Fruit fly (Drosophila melanogaster) whole organism, embryonic: ENCODE results near the gene flr.

ENCODE experiments used
- BEAF-32 ChIP-seq: fragments of 200-800 bp; sonication (Bioruptor generic); optimal IDR thresholded peaks from 3 replicates; lab custom pipeline; 2017; ENCODE audit warnings: missing biosample characterization, missing genetic modification characterization, mild to moderate bottlenecking, moderate library complexity, missing genetic modification reagents
- Bgb ChIP-seq: fragments of 200-800 bp; sonication (Bioruptor generic); IDR thresholded peaks from 2 replicates; pipeline ENCODE4 v1.3.6; 2022; ENCODE audit warnings: missing biosample characterization, missing genetic modification characterization; ENCODE audit not compliant: partially characterized antibody
- CG12391 ChIP-seq: fragments of 200-800 bp; sonication (Bioruptor generic); optimal IDR thresholded peaks from 3 replicates; lab custom pipeline; 2018; ENCODE audit warnings: missing biosample characterization, mild to moderate bottlenecking, missing genetic modification characterization, moderate library complexity
- CG13287 ChIP-seq: fragments of 200-800 bp; sonication (Bioruptor generic); IDR thresholded peaks from 2 replicates; pipeline ENCODE4 v1.3.6; 2022; ENCODE audit warnings: missing biosample characterization, missing genetic modification characterization; ENCODE audit not compliant: partially characterized antibody
- CG14860 ChIP-seq: fragments of 200-800 bp; sonication (Bioruptor generic); IDR thresholded peaks from 3 replicates; pipeline ENCODE4 v1.3.6; 2022; ENCODE audit warnings: missing biosample characterization, missing genetic modification characterization; ENCODE audit not compliant: partially characterized antibody
- CG15269 ChIP-seq: fragments of 200-800 bp; sonication (Bioruptor generic); optimal IDR thresholded peaks from 2 replicates; lab custom pipeline; 2018; ENCODE audit warnings: missing biosample characterization, mild to moderate bottlenecking, missing genetic modification characterization, moderate library complexity
- CG1603 ChIP-seq: fragments of 200-800 bp; sonication (Bioruptor generic); optimal IDR thresholded peaks from 2 replicates; lab custom pipeline; 2019; ENCODE audit warnings: missing biosample characterization, mild to moderate bottlenecking, missing genetic modification characterization, moderate library complexity
- CG17361 ChIP-seq: fragments of 200-800 bp; sonication (Bioruptor generic); IDR thresholded peaks from 3 replicates; pipeline ENCODE4 v1.3.6; 2022; ENCODE audit warnings: missing biosample characterization, missing genetic modification characterization
- CG30403 ChIP-seq: fragments of 200-800 bp; sonication (Bioruptor generic); optimal IDR thresholded peaks from 3 replicates; lab custom pipeline; 2016; ENCODE audit warnings: missing biosample characterization, missing genetic modification characterization
- CG31441 ChIP-seq: fragments of 200-800 bp; sonication (Bioruptor generic); IDR thresholded peaks from 2 replicates; pipeline ENCODE4 v1.3.6; 2022; ENCODE audit warnings: missing biosample characterization, missing genetic modification characterization
- CG32767 ChIP-seq: fragments of 200-800 bp; sonication (Bioruptor generic); IDR thresholded peaks from 2 replicates; pipeline ENCODE4 v1.3.6; 2022; ENCODE audit warnings: missing biosample characterization, missing genetic modification characterization
- CG3847 ChIP-seq: fragments of 200-800 bp; sonication (Bioruptor generic); IDR thresholded peaks from 2 replicates; pipeline ENCODE4 v1.3.6; 2022; ENCODE audit warnings: missing biosample characterization, missing genetic modification characterization
- CG42726 ChIP-seq: fragments of 200-800 bp; sonication (Bioruptor generic); IDR thresholded peaks from 2 replicates; pipeline ENCODE4 v1.3.6; 2022; ENCODE audit warnings: missing biosample characterization, missing genetic modification characterization; ENCODE audit not compliant: partially characterized antibody
- CG4617 ChIP-seq: fragments of 200-800 bp; sonication (Bioruptor generic); optimal IDR thresholded peaks from 3 replicates; lab custom pipeline; 2016; ENCODE audit warnings: missing biosample characterization, missing genetic modification characterization, borderline replicate concordance
- CG6791 ChIP-seq: fragments of 200-800 bp; sonication (Bioruptor generic); IDR thresholded peaks from 3 replicates; pipeline ENCODE4 v1.3.6; 2022; ENCODE audit warnings: missing biosample characterization, missing genetic modification characterization; ENCODE audit not compliant: partially characterized antibody
- CG7963 ChIP-seq: fragments of 200-800 bp; sonication (Bioruptor generic); IDR thresholded peaks from 3 replicates; pipeline ENCODE4 v1.3.6; 2022; ENCODE audit warnings: missing biosample characterization, missing genetic modification characterization; ENCODE audit not compliant: partially characterized antibody
- CoRest ChIP-seq: fragments of 200-800 bp; sonication (Bioruptor generic); optimal IDR thresholded peaks from 3 replicates; lab custom pipeline; 2018; ENCODE audit warnings: missing biosample characterization, mild to moderate bottlenecking, missing genetic modification characterization, moderate library complexity
- D ChIP-seq, 2 experiments: fragments of 200-800 bp in 1 of 2; fragments of >200 bp in 1 of 2; sonication (Bioruptor generic) in 1 of 2; optimal IDR thresholded peaks; 2 replicates in 1 of 2; 3 replicates in 1 of 2; lab custom pipeline; 2017; ENCODE audit warnings: mild to moderate bottlenecking in 1 of 2, missing biosample characterization in 1 of 2, missing genetic modification characterization in 1 of 2, missing genetic modification reagents in 1 of 2
- Dbx ChIP-seq: fragments of 200-800 bp; sonication (Bioruptor generic); IDR thresholded peaks from 3 replicates; pipeline ENCODE4 v1.3.6; 2022; ENCODE audit warnings: missing biosample characterization, missing genetic modification characterization
- Dll ChIP-seq: fragments of 200-800 bp; sonication (Bioruptor generic); IDR thresholded peaks from 4 replicates; pipeline ENCODE4 v1.3.6; 2022; ENCODE audit warnings: missing biosample characterization, missing genetic modification characterization; ENCODE audit not compliant: partially characterized antibody
- Doc3 ChIP-seq: fragments of 200-800 bp; sonication (Bioruptor generic); IDR thresholded peaks from 3 replicates; pipeline ENCODE4 v1.3.6; 2022; ENCODE audit warnings: missing biosample characterization, missing genetic modification characterization; ENCODE audit not compliant: partially characterized antibody
- Dp ChIP-seq: fragments of 200-800 bp; sonication (Bioruptor generic); optimal IDR thresholded peaks from 2 replicates; lab custom pipeline; 2018; ENCODE audit warnings: missing biosample characterization, mild to moderate bottlenecking, missing genetic modification characterization, moderate library complexity
- Dref ChIP-seq: fragments of 200-800 bp; sonication (Bioruptor generic); IDR thresholded peaks from 2 replicates; pipeline ENCODE4 v1.3.6; 2022; ENCODE audit warnings: missing biosample characterization, missing genetic modification characterization
- Ets97D ChIP-seq: fragments of 200-800 bp; sonication (Bioruptor generic); optimal IDR thresholded peaks from 3 replicates; lab custom pipeline; 2016; ENCODE audit warnings: missing biosample characterization, missing genetic modification characterization
- HLH4C ChIP-seq: fragments of 200-800 bp; sonication (Bioruptor generic); IDR thresholded peaks from 3 replicates; pipeline ENCODE4 v1.3.6; 2022; ENCODE audit warnings: missing biosample characterization, missing genetic modification characterization; ENCODE audit not compliant: partially characterized antibody
- Lhr ChIP-seq: fragments of 200-800 bp; sonication (Bioruptor generic); optimal IDR thresholded peaks from 3 replicates; lab custom pipeline; 2017; ENCODE audit warnings: mild to moderate bottlenecking, missing biosample characterization, missing genetic modification reagents, missing genetic modification characterization
- MBD-R2 ChIP-seq: fragments of 200-800 bp; sonication (Bioruptor generic); IDR thresholded peaks from 2 replicates; pipeline ENCODE4 v1.3.6; 2022; ENCODE audit warnings: missing biosample characterization, missing genetic modification characterization
- Nf-YC ChIP-seq: fragments of 200-800 bp; optimal IDR thresholded peaks from 3 replicates; lab custom pipeline; 2019; ENCODE audit warnings: missing biosample characterization, mild to moderate bottlenecking, missing genetic modification characterization, moderate library complexity
- Spps ChIP-seq: fragments of 200-800 bp; sonication (Bioruptor generic); optimal IDR thresholded peaks from 2 replicates; lab custom pipeline; 2018; ENCODE audit warnings: missing biosample characterization, mild to moderate bottlenecking, missing genetic modification characterization
- YL-1 ChIP-seq: fragments of 200-800 bp; sonication (Bioruptor generic); optimal IDR thresholded peaks from 3 replicates; lab custom pipeline; 2017; ENCODE audit warnings: missing biosample characterization, mild to moderate bottlenecking, missing genetic modification characterization
- emc ChIP-seq: fragments of 200-800 bp; sonication (Bioruptor generic); optimal IDR thresholded peaks from 2 replicates; lab custom pipeline; 2016; ENCODE audit warnings: missing biosample characterization, missing genetic modification characterization
- gsb-n ChIP-seq: fragments of 200-800 bp; sonication (Bioruptor generic); optimal IDR thresholded peaks from 3 replicates; lab custom pipeline; 2018; ENCODE audit warnings: missing biosample characterization, mild to moderate bottlenecking, missing genetic modification characterization
- hbn ChIP-seq: fragments of 200-800 bp; sonication (Bioruptor generic); IDR thresholded peaks from 2 replicates; pipeline ENCODE4 v1.3.6; 2022; ENCODE audit warnings: missing biosample characterization, missing genetic modification characterization; ENCODE audit not compliant: partially characterized antibody
- hth ChIP-seq: fragments of >200 bp; optimal IDR thresholded peaks from 2 replicates; lab custom pipeline; 2017; ENCODE audit warnings: inconsistent platforms
- kay ChIP-seq: fragments of 200-800 bp; sonication (Bioruptor generic); optimal IDR thresholded peaks from 2 replicates; lab custom pipeline; 2016; ENCODE audit warnings: missing biosample characterization, missing genetic modification characterization
- lab ChIP-seq: fragments of 200-800 bp; sonication (Bioruptor generic); optimal IDR thresholded peaks from 3 replicates; lab custom pipeline; 2017; ENCODE audit warnings: missing biosample characterization, missing genetic modification characterization, mild to moderate bottlenecking, moderate library complexity, missing genetic modification reagents
- lilli ChIP-seq: fragments of 200-800 bp; sonication (Bioruptor generic); optimal IDR thresholded peaks from 3 replicates; lab custom pipeline; 2016; ENCODE audit warnings: missing biosample characterization, missing genetic modification characterization
- mam ChIP-seq: fragments of 200-800 bp; sonication (Bioruptor generic); optimal IDR thresholded peaks from 3 replicates; lab custom pipeline; 2016; ENCODE audit warnings: missing biosample characterization, missing genetic modification characterization
- peb ChIP-seq: fragments of 200-800 bp; sonication (Bioruptor generic); IDR thresholded peaks from 2 replicates; pipeline ENCODE4 v1.3.6; 2022; ENCODE audit warnings: missing biosample characterization, missing genetic modification characterization
- row ChIP-seq: fragments of 200-800 bp; sonication (Bioruptor generic); IDR thresholded peaks from 3 replicates; pipeline ENCODE4 v1.3.6; 2022; ENCODE audit warnings: missing biosample characterization, missing genetic modification characterization
- run ChIP-seq: fragments of 200-800 bp; sonication (Bioruptor generic); optimal IDR thresholded peaks from 3 replicates; lab custom pipeline; 2018; ENCODE audit warnings: missing biosample characterization, mild to moderate bottlenecking, missing genetic modification characterization
- sima ChIP-seq: fragments of 200-800 bp; sonication (Bioruptor generic); optimal IDR thresholded peaks from 2 replicates; lab custom pipeline; 2016; ENCODE audit warnings: missing biosample characterization, missing genetic modification characterization
- sna ChIP-seq: fragments of 200-800 bp; sonication (Bioruptor generic); IDR thresholded peaks from 2 replicates; pipeline ENCODE4 v1.3.6; 2022; ENCODE audit warnings: missing biosample characterization, missing genetic modification characterization; ENCODE audit not compliant: partially characterized antibody
- trem ChIP-seq: fragments of 200-800 bp; optimal IDR thresholded peaks from 3 replicates; lab custom pipeline; 2019; ENCODE audit warnings: missing biosample characterization, mild to moderate bottlenecking, missing genetic modification characterization, moderate library complexity
- vnd ChIP-seq: fragments of 200-800 bp; sonication (Bioruptor generic); IDR thresholded peaks from 3 replicates; pipeline ENCODE4 v1.3.6; 2022; ENCODE audit warnings: missing biosample characterization, missing genetic modification characterization; ENCODE audit not compliant: partially characterized antibody
- zen ChIP-seq: fragments of 200-800 bp; sonication (Bioruptor generic); optimal IDR thresholded peaks from 3 replicates; lab custom pipeline; 2018; ENCODE audit warnings: missing biosample characterization, mild to moderate bottlenecking, missing genetic modification characterization, moderate library complexity

Gene flr

DNA sequence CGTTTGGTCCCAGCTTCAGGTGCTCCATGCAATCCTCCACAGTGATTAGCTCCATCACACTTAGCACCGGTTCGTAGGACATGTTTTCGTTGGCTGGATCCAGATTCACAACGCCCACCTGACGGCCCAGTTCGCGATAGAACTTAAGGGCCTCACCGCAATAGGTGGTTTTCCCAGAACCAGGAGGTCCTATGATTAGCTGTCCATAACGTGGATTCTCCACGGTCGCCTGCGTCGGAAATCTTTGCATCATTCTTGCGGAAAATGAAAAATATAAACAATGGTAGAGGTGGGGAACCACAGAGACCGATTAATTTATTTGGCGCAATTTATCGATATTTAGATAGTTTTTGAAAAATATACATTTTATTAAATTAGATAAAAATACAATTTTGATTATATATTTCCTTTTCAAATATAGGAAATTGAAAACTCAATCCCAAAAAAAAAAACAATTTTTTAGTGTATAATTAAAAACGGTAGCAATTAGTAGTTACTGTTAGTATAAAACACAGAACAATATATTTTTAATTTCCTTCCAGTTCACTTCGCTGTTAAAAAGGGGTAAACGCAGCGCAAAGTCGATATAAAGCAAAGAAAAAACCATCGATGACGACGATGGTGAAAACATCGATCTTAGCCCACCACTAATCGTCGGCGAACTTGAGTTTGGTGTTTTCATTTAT is at the start of gene flr, which contains the start of gene CG10222 (continued):
- TF ChIP-seq Ets97D (GFP tag; lab: Kevin White, UChicago) (peak; percentile 13), sna (GFP tag; lab: Robert Waterston, UW) (0 out of 2 replicates have a peak, but pooled peaks have one; percentile 51), Nf-YC (peak; percentile 35), CG32767 (GFP tag; lab: Robert Waterston, UW) (no peak), run (tag; lab: Kevin White, UChicago) (no peak), Dll (GFP tag; lab: Robert Waterston, UW) (peak; percentile 85), CG6791 (peak; percentile 75; the same call in 2 of the 3 replicates), Dp (peak; percentile 69), Dbx (GFP tag; lab: Robert Waterston, UW) (peak; percentile 42; the same call in 1 of the 3 replicates), CG7963 (GFP tag; lab: Robert Waterston, UW) (0 out of 3 replicates have a peak, but pooled peaks have one; percentile 44), mam (GFP tag; lab: Kevin White, UChicago) (no peak), CG14860 (GFP tag; lab: Robert Waterston, UW) (peak; percentile 69), hth (lab: Kevin White, UChicago) (no peak), Doc3 (GFP tag; lab: Robert Waterston, UW) (peak; percentile 68; the same call in 2 of the 3 replicates), lilli (GFP tag; lab: Kevin White, UChicago) (peak; percentile 34), D (optimal IDR thresholded peaks at IDR 0.05; lab: Kevin White, UChicago) (peak; percentile 70), D (GFP tag; optimal IDR thresholded peaks at IDR 0.05; lab: Kevin White, UChicago) (peak; percentile 27), MBD-R2 (peak; percentile 65), sima (GFP tag; lab: Kevin White, UChicago) (no peak), Lhr (peak; percentile 9), trem (tag; lab: Kevin White, UChicago) (peak; percentile 41), row (GFP tag; lab: Robert Waterston, UW) (peak; percentile 77), YL-1 (peak; percentile 1), CG42726 (0 out of 2 replicates have a peak, but pooled peaks have one; percentile 42), CoRest (peak; percentile 46), CG12391 (tag; lab: Kevin White, UChicago) (peak; percentile 42), CG17361 (peak; percentile 45; the same call in 1 of the 3 replicates), peb (no peak), CG15269 (peak; percentile 5), gsb-n (tag; lab: Kevin White, UChicago) (peak; percentile 11), vnd (GFP tag; lab: Robert Waterston, UW) (peak; percentile 71), Dref (GFP tag; lab: Robert Waterston, UW) (peak; percentile 76), zen (tag; lab: Kevin White, UChicago) (peak; percentile 10), kay (GFP tag; lab: Kevin White, UChicago) (peak; percentile 24), CG30403 (GFP tag; lab: Kevin White, UChicago) (peak; percentile 32), Bgb (GFP tag; lab: Robert Waterston, UW) (peak; percentile 70), CG4617 (GFP tag; lab: Kevin White, UChicago) (peak; percentile 15), emc (no peak), BEAF-32 (peak; percentile 73), CG13287 (GFP tag; lab: Robert Waterston, UW) (peak; percentile 74), HLH4C (GFP tag; lab: Robert Waterston, UW) (peak; percentile 82), lab (peak; percentile 20), Spps (tag; lab: Kevin White, UChicago) (no peak), CG3847 (GFP tag; lab: Robert Waterston, UW) (no peak), CG1603 (tag; lab: Kevin White, UChicago) (peak; percentile 7), CG31441 (GFP tag; lab: Robert Waterston, UW) (peak; percentile 45; the same call in 1 of the 2 replicates), hbn (peak; percentile 66; the same call in 1 of the 2 replicates)
